Worm (Caenorhabditis elegans): ENCODE data around the gene srg-42.

DNA sequence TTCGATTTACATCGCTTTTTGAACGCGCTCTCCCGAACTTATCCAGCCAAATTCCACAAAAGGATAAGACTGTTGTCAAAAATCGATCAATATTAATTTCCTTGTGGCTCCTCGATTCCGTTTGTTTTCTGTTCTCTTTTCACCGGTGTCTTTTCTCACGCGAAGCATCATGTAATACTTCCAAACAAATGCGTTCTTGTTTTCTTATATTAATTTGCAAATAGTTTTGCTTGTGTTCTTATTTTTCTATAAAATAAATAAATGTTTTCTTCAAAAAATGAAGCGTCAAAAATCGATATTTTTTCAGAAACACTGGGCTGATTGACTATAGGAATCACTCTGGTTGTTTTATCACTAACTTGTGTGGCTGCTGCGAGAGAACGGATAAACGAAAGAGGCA, 44.2 kb downstream of the srg-42 start, which contains the start of gene math-33:
- TF ChIP-seq flt-1 (GFP tag; IDR thresholded peaks at IDR 0.05) (no peak), tab-1 (GFP tag; IDR thresholded peaks at IDR 0.05) (no peak), klf-2 (GFP tag; conservative IDR thresholded peaks at IDR 0.05) (no peak), ztf-29 (GFP tag; IDR thresholded peaks at IDR 0.05) (no peak), med-1 (GFP tag; optimal IDR thresholded peaks at IDR 0.05; ENCODE audit: insufficient read depth) (no peak)

Measured in whole organism, midembryonic.